Worm (Caenorhabditis elegans): ENCODE measurements around the gene F13D11.4.

DNA sequence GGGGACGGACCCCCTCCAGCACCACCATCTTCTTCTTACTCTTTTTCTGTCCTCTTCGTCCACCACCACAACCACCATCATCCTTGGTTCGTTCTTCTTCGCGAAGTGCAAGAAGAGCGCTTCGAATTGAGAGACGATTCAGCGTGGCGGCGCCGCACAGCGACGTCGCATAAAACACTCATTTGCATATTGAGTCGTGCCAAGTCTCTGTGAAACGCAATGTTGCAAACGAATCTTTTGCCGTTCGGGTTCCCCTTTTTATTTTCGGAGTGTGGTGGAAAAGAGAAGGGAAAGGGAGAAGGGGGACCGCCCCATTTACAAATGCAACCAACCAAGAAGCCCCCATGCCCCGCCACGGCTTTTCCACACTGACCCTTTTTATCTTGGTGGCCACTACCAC lies 18.3 kb downstream of the F13D11.4 start:
- TF ChIP-seq aptf-2 (GFP tag; conservative IDR thresholded peaks at IDR 0.05) (no peak), madf-6 (GFP tag; IDR thresholded peaks at IDR 0.05) (no peak), lin-35 (GFP tag; optimal IDR thresholded peaks at IDR 0.05) (no peak), akir-1 (GFP tag; optimal IDR thresholded peaks at IDR 0.05) (no peak), lin-54 (GFP tag; optimal IDR thresholded peaks at IDR 0.05) (no peak), pha-4 (tag; optimal IDR thresholded peaks at IDR 0.05) (no peak), cebp-1 (GFP tag; IDR thresholded peaks at IDR 0.05) (no peak), cebp-1 (tag; optimal IDR thresholded peaks at IDR 0.05) (no peak), xnd-1 (tag; optimal IDR thresholded peaks at IDR 0.05) (no peak), tlf-1 (GFP tag; optimal IDR thresholded peaks at IDR 0.05) (no peak)

Data from whole organism, young adult.